Fruit fly (Drosophila melanogaster) whole organism, wandering third instar larva: ENCODE measurements around the gene unc-4.

Source experiments
- CG9705 ChIP-seq: fragments of 200-800 bp; sonication (Bioruptor generic); optimal IDR thresholded peaks from 2 replicates; lab custom pipeline; 2018; ENCODE audit warnings: missing biosample characterization, mild to moderate bottlenecking, missing genetic modification characterization
- dmrt93B ChIP-seq: fragments of 200-800 bp; sonication (Bioruptor generic); optimal IDR thresholded peaks from 2 replicates; lab custom pipeline; 2018; ENCODE audit warnings: missing biosample characterization, mild to moderate bottlenecking, missing genetic modification characterization

- TF ChIP-seq CG9705 (no peak), dmrt93B (no peak)
Observed at dm6 chrX:17733698-17734248, 34.6 kb upstream of the unc-4 start.
